Fruit fly (Drosophila melanogaster) whole organism, embryonic: Measurements from ENCODE around the gene Hsp70Ba.

Experiments
- CG10431 ChIP-seq: fragments of 200-800 bp; sonication (Bioruptor generic); optimal IDR thresholded peaks from 3 replicates; lab custom pipeline; 2018; ENCODE audit warnings: missing biosample characterization, mild to moderate bottlenecking, missing genetic modification characterization
- CG11398 ChIP-seq: fragments of 200-800 bp; sonication (Bioruptor generic); optimal IDR thresholded peaks from 2 replicates; lab custom pipeline; 2016; ENCODE audit warnings: missing biosample characterization, missing genetic modification characterization
- CG12391 ChIP-seq: fragments of 200-800 bp; sonication (Bioruptor generic); optimal IDR thresholded peaks from 3 replicates; lab custom pipeline; 2018; ENCODE audit warnings: missing biosample characterization, mild to moderate bottlenecking, missing genetic modification characterization, moderate library complexity
- CG13775 ChIP-seq: fragments of 200-800 bp; sonication (Bioruptor generic); optimal IDR thresholded peaks from 3 replicates; lab custom pipeline; 2017; ENCODE audit warnings: missing biosample characterization, mild to moderate bottlenecking, missing genetic modification characterization
- CG15011 ChIP-seq: fragments of 200-800 bp; sonication (Bioruptor generic); optimal IDR thresholded peaks from 3 replicates; lab custom pipeline; 2018; ENCODE audit warnings: missing biosample characterization, mild to moderate bottlenecking, missing genetic modification characterization
- CG15073 ChIP-seq: fragments of 200-800 bp; sonication (Bioruptor generic); optimal IDR thresholded peaks from 2 replicates; lab custom pipeline; 2016; ENCODE audit warnings: missing biosample characterization, missing genetic modification characterization
- CG17361 ChIP-seq: fragments of 200-800 bp; sonication (Bioruptor generic); IDR thresholded peaks from 3 replicates; pipeline ENCODE4 v1.3.6; 2022; ENCODE audit warnings: missing biosample characterization, missing genetic modification characterization
- CG17802 ChIP-seq: fragments of 200-800 bp; sonication (Bioruptor generic); optimal IDR thresholded peaks from 2 replicates; lab custom pipeline; 2018; ENCODE audit warnings: missing biosample characterization, mild to moderate bottlenecking, missing genetic modification characterization, moderate library complexity
- CG2120 ChIP-seq: fragments of 200-800 bp; sonication (Bioruptor generic); optimal IDR thresholded peaks from 3 replicates; lab custom pipeline; 2016; ENCODE audit warnings: missing biosample characterization, missing genetic modification characterization
- CG30403 ChIP-seq: fragments of 200-800 bp; sonication (Bioruptor generic); optimal IDR thresholded peaks from 3 replicates; lab custom pipeline; 2016; ENCODE audit warnings: missing biosample characterization, missing genetic modification characterization
- CG34224 ChIP-seq: fragments of 200-800 bp; sonication (Bioruptor generic); IDR thresholded peaks from 3 replicates; pipeline ENCODE4 v1.3.6; 2022; ENCODE audit warnings: missing biosample characterization, missing genetic modification characterization; ENCODE audit not compliant: partially characterized antibody
- CG3838 ChIP-seq: fragments of 200-800 bp; sonication (Bioruptor generic); optimal IDR thresholded peaks from 3 replicates; lab custom pipeline; 2016; ENCODE audit warnings: missing biosample characterization, missing genetic modification characterization
- CG7271 ChIP-seq: fragments of 200-800 bp; sonication (Bioruptor generic); optimal IDR thresholded peaks from 2 replicates; lab custom pipeline; 2018; ENCODE audit warnings: missing biosample characterization, mild to moderate bottlenecking, missing genetic modification characterization, moderate library complexity
- CG7372 ChIP-seq: fragments of 200-800 bp; sonication (Bioruptor generic); IDR thresholded peaks from 2 replicates; pipeline ENCODE4 v1.3.6; 2022; ENCODE audit warnings: missing biosample characterization, missing genetic modification characterization
- CG8765 ChIP-seq: fragments of 200-800 bp; sonication (Bioruptor generic); IDR thresholded peaks from 2 replicates; pipeline ENCODE4 v1.3.6; 2022; ENCODE audit warnings: missing biosample characterization, missing genetic modification characterization
- CG8924 ChIP-seq: fragments of 200-800 bp; optimal IDR thresholded peaks from 3 replicates; lab custom pipeline; 2019; ENCODE audit warnings: missing biosample characterization, mild to moderate bottlenecking, missing genetic modification characterization, moderate library complexity
- Dp ChIP-seq: fragments of 200-800 bp; sonication (Bioruptor generic); optimal IDR thresholded peaks from 2 replicates; lab custom pipeline; 2018; ENCODE audit warnings: missing biosample characterization, mild to moderate bottlenecking, missing genetic modification characterization, moderate library complexity
- Dref ChIP-seq: fragments of 200-800 bp; sonication (Bioruptor generic); IDR thresholded peaks from 2 replicates; pipeline ENCODE4 v1.3.6; 2022; ENCODE audit warnings: missing biosample characterization, missing genetic modification characterization
- Gug ChIP-seq: fragments of 200-800 bp; sonication (Bioruptor generic); IDR thresholded peaks from 4 replicates; pipeline ENCODE4 v1.3.6; 2022; ENCODE audit warnings: missing biosample characterization, missing genetic modification characterization
- H15 ChIP-seq: fragments of 200-800 bp; sonication (Bioruptor generic); IDR thresholded peaks from 3 replicates; pipeline ENCODE4 v1.3.6; 2022; ENCODE audit warnings: missing biosample characterization, missing genetic modification characterization
- HLHmδ ChIP-seq: fragments of 200-800 bp; sonication (Bioruptor generic); optimal IDR thresholded peaks from 2 replicates; lab custom pipeline; 2018; ENCODE audit warnings: missing biosample characterization, mild to moderate bottlenecking, missing genetic modification characterization, moderate library complexity
- MBD-R2 ChIP-seq: fragments of 200-800 bp; sonication (Bioruptor generic); IDR thresholded peaks from 2 replicates; pipeline ENCODE4 v1.3.6; 2022; ENCODE audit warnings: missing biosample characterization, missing genetic modification characterization
- MESR4 ChIP-seq: fragments of 200-800 bp; sonication (Bioruptor generic); optimal IDR thresholded peaks from 2 replicates; lab custom pipeline; 2018; ENCODE audit warnings: missing biosample characterization, mild to moderate bottlenecking, missing genetic modification characterization, moderate library complexity
- Pdp1 ChIP-seq, 2 experiments: fragments of 200-800 bp; sonication (Bioruptor generic); optimal IDR thresholded peaks; 3 replicates each; lab custom pipeline; 2016; ENCODE audit warnings: missing biosample characterization in 2 of 2, missing genetic modification characterization in 2 of 2, mild to moderate bottlenecking in 1 of 2, moderate library complexity in 1 of 2
- Sox100B ChIP-seq: fragments of 200-800 bp; sonication (Bioruptor generic); optimal IDR thresholded peaks from 3 replicates; lab custom pipeline; 2018; ENCODE audit warnings: missing biosample characterization, mild to moderate bottlenecking, missing genetic modification characterization
- TFAM ChIP-seq: fragments of 200-800 bp; sonication (Bioruptor generic); optimal IDR thresholded peaks from 2 replicates; lab custom pipeline; 2017; ENCODE audit warnings: missing biosample characterization, missing genetic modification characterization, inconsistent platforms
- Xbp1 ChIP-seq: fragments of 200-800 bp; sonication (Bioruptor generic); optimal IDR thresholded peaks from 3 replicates; lab custom pipeline; 2016; ENCODE audit warnings: missing biosample characterization, mild to moderate bottlenecking, missing genetic modification characterization
- ato ChIP-seq: fragments of 200-800 bp; sonication (Bioruptor generic); IDR thresholded peaks from 2 replicates; pipeline ENCODE4 v1.3.6; 2022; ENCODE audit warnings: missing biosample characterization, missing genetic modification characterization; ENCODE audit not compliant: partially characterized antibody
- chinmo ChIP-seq: fragments of 200-800 bp; sonication (Bioruptor generic); IDR thresholded peaks from 4 replicates; pipeline ENCODE4 v1.3.6; 2022; ENCODE audit warnings: missing biosample characterization, missing genetic modification characterization; ENCODE audit not compliant: partially characterized antibody
- crp ChIP-seq, 2 experiments: fragments of 200-800 bp; sonication (Bioruptor generic); optimal IDR thresholded peaks; 2 replicates in 1 of 2; 3 replicates in 1 of 2; lab custom pipeline; 2017; ENCODE audit warnings: missing biosample characterization in 2 of 2, missing genetic modification characterization in 2 of 2, mild to moderate bottlenecking in 1 of 2, moderate library complexity in 1 of 2
- danr ChIP-seq: fragments of 200-800 bp; sonication (Bioruptor generic); IDR thresholded peaks from 2 replicates; pipeline ENCODE4 v1.3.6; 2022; ENCODE audit warnings: missing biosample characterization, missing genetic modification characterization
- dysf ChIP-seq: fragments of 200-800 bp; sonication (Bioruptor generic); IDR thresholded peaks from 3 replicates; pipeline ENCODE4 v1.3.6; 2022; ENCODE audit warnings: missing biosample characterization, missing genetic modification characterization
- emc ChIP-seq: fragments of 200-800 bp; sonication (Bioruptor generic); optimal IDR thresholded peaks from 2 replicates; lab custom pipeline; 2016; ENCODE audit warnings: missing biosample characterization, missing genetic modification characterization
- grau ChIP-seq: fragments of 200-800 bp; optimal IDR thresholded peaks from 3 replicates; lab custom pipeline; 2019; ENCODE audit warnings: missing biosample characterization, mild to moderate bottlenecking, missing genetic modification characterization, moderate library complexity
- hkb ChIP-seq, 2 experiments: fragments of 200-800 bp in 1 of 2; fragments of >200 bp in 1 of 2; sonication (Bioruptor generic) in 1 of 2; IDR thresholded peaks in 1 of 2; optimal IDR thresholded peaks in 1 of 2; 2 replicates each; pipeline versions ENCODE4 v1.3.6 to Lab custom; 2017 to 2022; ENCODE audit warnings: missing biosample characterization in 1 of 2, missing genetic modification characterization in 1 of 2
- jing ChIP-seq: fragments of 200-800 bp; sonication (Bioruptor generic); optimal IDR thresholded peaks from 2 replicates; lab custom pipeline; 2018; ENCODE audit warnings: missing biosample characterization, mild to moderate bottlenecking, missing genetic modification characterization
- knrl ChIP-seq: fragments of 200-800 bp; sonication (Bioruptor generic); IDR thresholded peaks from 3 replicates; pipeline ENCODE4 v1.3.6; 2022; ENCODE audit warnings: missing biosample characterization, missing genetic modification characterization; ENCODE audit not compliant: partially characterized antibody
- lola ChIP-seq, 3 experiments: fragments of >200 bp in 2 of 3; fragments of 200-800 bp in 1 of 3; sonication (Bioruptor generic) in 1 of 3; optimal IDR thresholded peaks; 2 replicates each; lab custom pipeline; 2017 to 2019; ENCODE audit warnings: missing biosample characterization in 3 of 3, missing genetic modification characterization in 3 of 3, mild to moderate bottlenecking in 1 of 3, moderate library complexity in 1 of 3
- nau ChIP-seq: fragments of 200-800 bp; sonication (Bioruptor generic); optimal IDR thresholded peaks from 3 replicates; lab custom pipeline; 2017; ENCODE audit warnings: missing biosample characterization, mild to moderate bottlenecking, missing genetic modification characterization, missing genetic modification reagents
- nerfin-2 ChIP-seq: fragments of 200-800 bp; sonication (Bioruptor generic); IDR thresholded peaks from 2 replicates; pipeline ENCODE4 v1.3.6; 2022; ENCODE audit warnings: missing biosample characterization, missing genetic modification characterization; ENCODE audit not compliant: partially characterized antibody
- nmo ChIP-seq: fragments of 200-800 bp; sonication (Bioruptor generic); optimal IDR thresholded peaks from 2 replicates; lab custom pipeline; 2018; ENCODE audit warnings: missing biosample characterization, mild to moderate bottlenecking, missing genetic modification characterization, moderate library complexity
- pho ChIP-seq: fragments of 200-800 bp; sonication (Bioruptor generic); optimal IDR thresholded peaks from 2 replicates; lab custom pipeline; 2016; ENCODE audit warnings: missing biosample characterization, missing genetic modification characterization
- psq ChIP-seq: fragments of 200-800 bp; sonication (Bioruptor generic); optimal IDR thresholded peaks from 2 replicates; lab custom pipeline; 2017; ENCODE audit warnings: missing biosample characterization, missing genetic modification characterization
- sqz ChIP-seq: fragments of 200-800 bp; sonication (Bioruptor generic); optimal IDR thresholded peaks from 3 replicates; lab custom pipeline; 2018; ENCODE audit warnings: missing biosample characterization, mild to moderate bottlenecking, missing genetic modification characterization
- trem ChIP-seq: fragments of 200-800 bp; optimal IDR thresholded peaks from 3 replicates; lab custom pipeline; 2019; ENCODE audit warnings: missing biosample characterization, mild to moderate bottlenecking, missing genetic modification characterization, moderate library complexity
- tup ChIP-seq: fragments of 200-800 bp; sonication (Bioruptor generic); optimal IDR thresholded peaks from 2 replicates; lab custom pipeline; 2016; ENCODE audit warnings: missing biosample characterization, mild to moderate bottlenecking, missing genetic modification characterization, moderate library complexity
- unc-4 ChIP-seq: fragments of 200-800 bp; sonication (Bioruptor generic); IDR thresholded peaks from 2 replicates; pipeline ENCODE4 v1.3.6; 2022; ENCODE audit warnings: missing biosample characterization, missing genetic modification characterization; ENCODE audit not compliant: partially characterized antibody
- wor ChIP-seq: fragments of 200-800 bp; sonication (Bioruptor generic); IDR thresholded peaks from 2 replicates; pipeline ENCODE4 v1.3.6; 2022; ENCODE audit warnings: missing biosample characterization, missing genetic modification characterization

The Hsp70Ba gene

DNA sequence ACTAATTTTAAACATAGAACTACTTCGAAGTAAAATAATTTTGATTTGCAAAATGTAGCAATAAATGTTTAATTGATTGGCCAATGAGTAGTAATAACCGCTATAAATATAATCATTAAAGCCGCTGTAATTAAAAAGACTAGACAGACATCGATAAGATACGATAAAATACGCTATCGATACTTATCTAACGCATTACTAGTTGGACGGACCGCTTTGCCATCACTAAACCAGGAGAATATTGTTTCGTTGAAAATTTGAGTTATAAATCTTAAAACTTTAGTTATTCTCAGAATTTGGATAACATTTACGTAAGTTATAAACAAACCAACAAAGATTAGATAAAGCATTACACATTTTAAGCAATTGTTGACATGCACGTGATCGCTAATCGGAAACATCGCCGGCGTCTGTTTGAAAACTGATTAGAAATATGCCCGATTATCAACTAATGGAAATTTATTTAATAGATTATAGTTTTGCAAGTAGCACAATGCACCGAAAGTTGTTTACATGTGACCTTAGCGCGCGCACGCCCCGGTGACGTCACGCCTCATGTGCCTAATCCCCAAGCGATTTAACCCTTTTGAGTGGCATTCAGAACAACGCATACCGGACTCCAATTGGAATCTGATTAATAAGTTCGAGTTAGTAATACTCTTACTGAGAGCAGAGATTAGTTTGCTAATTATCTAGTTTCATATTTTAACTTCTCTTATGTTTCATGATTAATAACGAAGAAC, 28.0 kb downstream of the Hsp70Ba start, which contains the start of gene Desat1 (continued):
- TF ChIP-seq dysf (GFP tag; lab: Robert Waterston, UW) (no peak), MBD-R2 (GFP tag; lab: Robert Waterston, UW) (peak; percentile 54), Xbp1 (GFP tag; lab: Kevin White, UChicago) (no peak), psq (GFP tag; lab: Kevin White, UChicago) (no peak), hkb (optimal IDR thresholded peaks at IDR 0.05; lab: Kevin White, UChicago) (no peak), hkb (GFP tag; IDR thresholded peaks at IDR 0.05; lab: Robert Waterston, UW) (no peak), MESR4 (GFP tag; lab: Kevin White, UChicago) (peak; percentile 40), CG10431 (GFP tag; lab: Kevin White, UChicago) (no peak), tup (no peak), grau (peak; percentile 16), CG30403 (peak; percentile 8), CG3838 (GFP tag; lab: Kevin White, UChicago) (no peak), TFAM (GFP tag; lab: Kevin White, UChicago) (no peak), knrl (GFP tag; lab: Robert Waterston, UW) (peak; percentile 90), danr (GFP tag; lab: Robert Waterston, UW) (no peak), HLHmδ (no peak), crp (GFP tag; optimal IDR thresholded peaks at IDR 0.05; lab: Kevin White, UChicago) (no peak), CG12391 (tag; lab: Kevin White, UChicago) (peak; percentile 20), CG7271 (tag; lab: Kevin White, UChicago) (no peak), unc-4 (peak; percentile 93), wor (no peak), H15 (GFP tag; lab: Robert Waterston, UW) (no peak), trem (tag; lab: Kevin White, UChicago) (peak; percentile 79), CG7372 (no peak), pho (GFP tag; lab: Kevin White, UChicago) (no peak), sqz (GFP tag; lab: Kevin White, UChicago) (no peak), Gug (no peak), nerfin-2 (GFP tag; lab: Robert Waterston, UW) (peak; percentile 77), CG17361 (peak; percentile 26; the same call in 1 of the 3 replicates), Dp (GFP tag; lab: Kevin White, UChicago) (peak; percentile 58), nau (GFP tag; lab: Kevin White, UChicago) (no peak), CG17802 (no peak), CG8924 (tag; lab: Kevin White, UChicago) (peak; percentile 34), CG15073 (GFP tag; lab: Kevin White, UChicago) (no peak), CG8765 (GFP tag; lab: Robert Waterston, UW) (no peak), CG2120 (GFP tag; lab: Kevin White, UChicago) (peak; percentile 51), CG13775 (no peak), CG34224 (GFP tag; lab: Robert Waterston, UW) (peak; percentile 94), CG11398 (no peak), ato (GFP tag; lab: Robert Waterston, UW) (peak; percentile 86), lola (GFP tag; optimal IDR thresholded peaks at IDR 0.05; lab: Kevin White, UChicago) (no peak), Dref (GFP tag; lab: Robert Waterston, UW) (peak; percentile 84), emc (no peak), Sox100B (GFP tag; lab: Kevin White, UChicago) (no peak), CG15011 (no peak), jing (no peak), nmo (GFP tag; lab: Kevin White, UChicago) (peak; percentile 22), chinmo (GFP tag; lab: Robert Waterston, UW) (peak; percentile 89; the same call in 3 of the 4 replicates), Pdp1 (GFP tag; optimal IDR thresholded peaks at IDR 0.05; lab: Kevin White, UChicago) (peak in 1 of 2 experiments; percentile 60)
